Fruit fly (Drosophila melanogaster): ENCODE results near the gene mth.

DNA sequence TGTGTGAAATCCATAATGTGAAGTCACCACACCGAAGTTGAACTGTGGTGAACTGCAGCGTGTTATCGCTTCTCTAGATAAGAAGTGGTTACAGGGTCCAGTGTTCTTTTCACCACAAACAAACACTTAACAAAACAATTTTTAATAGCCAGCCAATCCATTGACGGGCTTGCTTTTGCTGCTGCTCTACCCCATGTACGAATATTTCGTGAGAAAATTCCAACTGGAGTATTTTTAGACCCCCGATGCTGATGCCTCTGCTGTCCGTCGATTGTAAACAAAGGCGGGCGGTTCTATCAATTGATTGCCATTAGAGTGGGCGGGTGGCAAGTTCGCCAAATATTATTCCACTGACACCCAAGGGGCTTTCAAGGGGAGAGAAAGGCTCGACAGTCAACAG, 7.7 kb downstream of the mth start:
- no peak for TF ChIP-seq psq (optimal IDR thresholded peaks at IDR 0.05)
- TF ChIP-seq Sin3A (optimal IDR thresholded peaks at IDR 0.05), result no peak
- TF ChIP-seq ttk (optimal IDR thresholded peaks at IDR 0.05), result no peak
- no peak for TF ChIP-seq insv (optimal IDR thresholded peaks at IDR 0.05)
- no peak for TF ChIP-seq h (optimal IDR thresholded peaks at IDR 0.05)

Data from Kc167 (cell line).